Fruit fly (Drosophila melanogaster) whole organism, embryonic: ENCODE data around the gene Polr3G.

Experiments used
- Aef1 ChIP-seq: fragments of 200-800 bp; sonication (Bioruptor generic); IDR thresholded peaks from 3 replicates; pipeline ENCODE4 v1.3.6; 2022; ENCODE audit warnings: missing biosample characterization, missing genetic modification characterization
- BEAF-32 ChIP-seq: fragments of 200-800 bp; sonication (Bioruptor generic); optimal IDR thresholded peaks from 3 replicates; lab custom pipeline; 2017; ENCODE audit warnings: missing biosample characterization, missing genetic modification characterization, mild to moderate bottlenecking, moderate library complexity, missing genetic modification reagents
- CG10462 ChIP-seq: fragments of 200-800 bp; sonication (Bioruptor generic); optimal IDR thresholded peaks from 2 replicates; lab custom pipeline; 2016; ENCODE audit warnings: missing biosample characterization, missing genetic modification characterization
- CG11723 ChIP-seq: fragments of 200-800 bp; sonication (Bioruptor generic); optimal IDR thresholded peaks from 2 replicates; lab custom pipeline; 2017; ENCODE audit warnings: missing biosample characterization, mild to moderate bottlenecking, missing genetic modification characterization
- CG14050 ChIP-seq: fragments of 200-800 bp; sonication (Bioruptor generic); IDR thresholded peaks from 3 replicates; pipeline ENCODE4 v1.3.6; 2022; ENCODE audit warnings: missing biosample characterization, missing genetic modification characterization
- CG17328 ChIP-seq: fragments of 200-800 bp; sonication (Bioruptor generic); IDR thresholded peaks from 2 replicates; pipeline ENCODE4 v1.3.6; 2022; ENCODE audit warnings: missing biosample characterization, missing genetic modification characterization
- CG17359 ChIP-seq: fragments of 200-800 bp; sonication (Bioruptor generic); optimal IDR thresholded peaks from 3 replicates; lab custom pipeline; 2018; ENCODE audit warnings: missing biosample characterization, mild to moderate bottlenecking, missing genetic modification characterization, moderate library complexity
- CG18262 ChIP-seq: fragments of 200-800 bp; optimal IDR thresholded peaks from 3 replicates; lab custom pipeline; 2019; ENCODE audit warnings: missing biosample characterization, mild to moderate bottlenecking, missing genetic modification characterization, moderate library complexity
- CG2712 ChIP-seq: fragments of 200-800 bp; optimal IDR thresholded peaks from 3 replicates; lab custom pipeline; 2019; ENCODE audit warnings: missing biosample characterization, mild to moderate bottlenecking, missing genetic modification characterization, moderate library complexity
- CG31365 ChIP-seq: fragments of 200-800 bp; sonication (Bioruptor generic); optimal IDR thresholded peaks from 2 replicates; lab custom pipeline; 2018; ENCODE audit warnings: missing biosample characterization, mild to moderate bottlenecking, missing genetic modification characterization
- CG3163 ChIP-seq: fragments of 200-800 bp; sonication (Bioruptor generic); optimal IDR thresholded peaks from 3 replicates; lab custom pipeline; 2016; ENCODE audit warnings: missing biosample characterization, missing genetic modification characterization
- CG32532 ChIP-seq: fragments of 200-800 bp; sonication (Bioruptor generic); IDR thresholded peaks from 2 replicates; pipeline ENCODE4 v1.3.6; 2022; ENCODE audit warnings: missing biosample characterization, missing genetic modification characterization
- CG3995 ChIP-seq: fragments of 200-800 bp; sonication (Bioruptor generic); optimal IDR thresholded peaks from 3 replicates; lab custom pipeline; 2016; ENCODE audit warnings: missing biosample characterization, missing genetic modification characterization
- CG4730 ChIP-seq: fragments of 200-800 bp; sonication (Bioruptor generic); IDR thresholded peaks from 2 replicates; pipeline ENCODE4 v1.3.6; 2022; ENCODE audit warnings: missing biosample characterization, missing genetic modification characterization
- CG5245 ChIP-seq: fragments of 200-800 bp; sonication (Bioruptor generic); optimal IDR thresholded peaks from 3 replicates; lab custom pipeline; 2016; ENCODE audit warnings: missing biosample characterization, missing genetic modification characterization
- CG6272 ChIP-seq: fragments of 200-800 bp; sonication (Bioruptor generic); IDR thresholded peaks from 2 replicates; pipeline ENCODE4 v1.3.6; 2022; ENCODE audit warnings: missing biosample characterization, missing genetic modification characterization
- CG6813 ChIP-seq: fragments of 200-800 bp; sonication (Bioruptor generic); optimal IDR thresholded peaks from 2 replicates; lab custom pipeline; 2017; ENCODE audit warnings: missing biosample characterization, missing genetic modification characterization, mild to moderate bottlenecking, moderate library complexity, missing genetic modification reagents
- CG7963 ChIP-seq: fragments of 200-800 bp; sonication (Bioruptor generic); IDR thresholded peaks from 3 replicates; pipeline ENCODE4 v1.3.6; 2022; ENCODE audit warnings: missing biosample characterization, missing genetic modification characterization; ENCODE audit not compliant: partially characterized antibody
- CG8290 ChIP-seq, 3 experiments: fragments of 200-800 bp; sonication (Bioruptor generic); optimal IDR thresholded peaks; 2 replicates each; lab custom pipeline; 2016 to 2019; ENCODE audit warnings: missing biosample characterization in 3 of 3, missing genetic modification characterization in 3 of 3, mild to moderate bottlenecking in 2 of 3, moderate library complexity in 1 of 3
- CG8478 ChIP-seq: fragments of >200 bp; optimal IDR thresholded peaks from 2 replicates; lab custom pipeline; 2018
- CG8924 ChIP-seq: fragments of 200-800 bp; optimal IDR thresholded peaks from 3 replicates; lab custom pipeline; 2019; ENCODE audit warnings: missing biosample characterization, mild to moderate bottlenecking, missing genetic modification characterization, moderate library complexity
- CG9817 ChIP-seq: fragments of 200-800 bp; sonication (Bioruptor generic); optimal IDR thresholded peaks from 2 replicates; lab custom pipeline; 2018; ENCODE audit warnings: missing biosample characterization, mild to moderate bottlenecking, missing genetic modification characterization, moderate library complexity
- Camta ChIP-seq: fragments of 200-800 bp; sonication (Bioruptor generic); optimal IDR thresholded peaks from 2 replicates; lab custom pipeline; 2016; ENCODE audit warnings: missing biosample characterization, missing genetic modification characterization
- Deaf1 ChIP-seq: fragments of 200-800 bp; optimal IDR thresholded peaks from 3 replicates; lab custom pipeline; 2019; ENCODE audit warnings: missing biosample characterization, mild to moderate bottlenecking, missing genetic modification characterization, moderate library complexity
- Dek ChIP-seq: fragments of 200-800 bp; sonication (Bioruptor generic); optimal IDR thresholded peaks from 3 replicates; lab custom pipeline; 2019; ENCODE audit warnings: missing biosample characterization, mild to moderate bottlenecking, missing genetic modification characterization, moderate library complexity
- HHEX ChIP-seq: fragments of 200-800 bp; sonication (Bioruptor generic); optimal IDR thresholded peaks from 3 replicates; lab custom pipeline; 2017; ENCODE audit warnings: missing biosample characterization, mild to moderate bottlenecking, missing genetic modification characterization, missing genetic modification reagents
- HLH3B ChIP-seq: fragments of 200-800 bp; sonication (Bioruptor generic); IDR thresholded peaks from 2 replicates; pipeline ENCODE4 v1.3.6; 2022; ENCODE audit warnings: missing biosample characterization, missing genetic modification characterization
- Hmx ChIP-seq: fragments of 200-800 bp; sonication (Bioruptor generic); optimal IDR thresholded peaks from 2 replicates; lab custom pipeline; 2016; ENCODE audit warnings: missing biosample characterization, missing genetic modification characterization
- Max ChIP-seq: fragments of 200-800 bp; sonication (Bioruptor generic); optimal IDR thresholded peaks from 2 replicates; lab custom pipeline; 2016; ENCODE audit warnings: missing biosample characterization, mild to moderate bottlenecking, missing genetic modification characterization
- Nf-YB ChIP-seq: fragments of 200-800 bp; sonication (Bioruptor generic); optimal IDR thresholded peaks from 3 replicates; lab custom pipeline; 2019; ENCODE audit warnings: missing biosample characterization, mild to moderate bottlenecking, missing genetic modification characterization, moderate library complexity
- Rfx ChIP-seq: fragments of 200-800 bp; sonication (Bioruptor generic); IDR thresholded peaks from 2 replicates; pipeline ENCODE4 v1.3.6; 2022; ENCODE audit warnings: missing biosample characterization, missing genetic modification characterization
- Six4 ChIP-seq: fragments of 200-800 bp; sonication (Bioruptor generic); optimal IDR thresholded peaks from 2 replicates; lab custom pipeline; 2016; ENCODE audit warnings: missing biosample characterization, missing genetic modification characterization
- Sry-δ ChIP-seq: fragments of 200-800 bp; sonication (Bioruptor generic); optimal IDR thresholded peaks from 2 replicates; lab custom pipeline; 2016; ENCODE audit warnings: missing biosample characterization, missing genetic modification characterization
- ash1 ChIP-seq: fragments of 200-800 bp; sonication (Bioruptor generic); optimal IDR thresholded peaks from 2 replicates; lab custom pipeline; 2018; ENCODE audit warnings: missing biosample characterization, mild to moderate bottlenecking, missing genetic modification characterization
- da ChIP-seq: fragments of 200-800 bp; sonication (Bioruptor generic); optimal IDR thresholded peaks from 2 replicates; lab custom pipeline; 2016; ENCODE audit warnings: missing biosample characterization, missing genetic modification characterization
- eyg ChIP-seq: fragments of 200-800 bp; sonication (Bioruptor generic); optimal IDR thresholded peaks from 3 replicates; lab custom pipeline; 2016; ENCODE audit warnings: missing biosample characterization, missing genetic modification characterization
- lmd ChIP-seq: fragments of 200-800 bp; sonication (Bioruptor generic); IDR thresholded peaks from 2 replicates; pipeline ENCODE4 v1.3.6; 2022; ENCODE audit warnings: missing biosample characterization, missing genetic modification characterization
- lov ChIP-seq, 2 experiments: fragments of 200-800 bp in 1 of 2; fragments of >200 bp in 1 of 2; sonication (Bioruptor generic) in 1 of 2; IDR thresholded peaks in 1 of 2; optimal IDR thresholded peaks in 1 of 2; 2 replicates in 1 of 2; 3 replicates in 1 of 2; pipeline versions ENCODE4 v1.3.6 to Lab custom; 2017 to 2022; ENCODE audit warnings: missing biosample characterization in 1 of 2, missing genetic modification characterization in 1 of 2
- nerfin-1 ChIP-seq: fragments of 200-800 bp; sonication (Bioruptor generic); optimal IDR thresholded peaks from 3 replicates; lab custom pipeline; 2019; ENCODE audit warnings: missing biosample characterization, mild to moderate bottlenecking, missing genetic modification characterization, moderate library complexity
- nmo ChIP-seq: fragments of 200-800 bp; sonication (Bioruptor generic); optimal IDR thresholded peaks from 2 replicates; lab custom pipeline; 2018; ENCODE audit warnings: missing biosample characterization, mild to moderate bottlenecking, missing genetic modification characterization, moderate library complexity
- org-1 ChIP-seq: fragments of 200-800 bp; sonication (Bioruptor generic); optimal IDR thresholded peaks from 2 replicates; lab custom pipeline; 2017; ENCODE audit warnings: missing biosample characterization, missing genetic modification characterization
- pnt ChIP-seq: fragments of 200-800 bp; sonication (Bioruptor generic); optimal IDR thresholded peaks from 3 replicates; lab custom pipeline; 2016; ENCODE audit warnings: missing biosample characterization, missing genetic modification characterization
- sc ChIP-seq, 3 experiments: fragments of >200 bp in 2 of 3; fragments of 200-800 bp in 1 of 3; sonication (Bioruptor generic) in 1 of 3; optimal IDR thresholded peaks; 2 replicates in 2 of 3; 3 replicates in 1 of 3; lab custom pipeline; 2017; ENCODE audit warnings: mild to moderate bottlenecking in 1 of 3, missing biosample characterization in 1 of 3, missing genetic modification characterization in 1 of 3, missing genetic modification reagents in 1 of 3
- sisA ChIP-seq: fragments of 200-800 bp; sonication (Bioruptor generic); IDR thresholded peaks from 2 replicates; pipeline ENCODE4 v1.3.6; 2022; ENCODE audit warnings: missing biosample characterization, missing genetic modification characterization
- sob ChIP-seq: fragments of 200-800 bp; sonication (Bioruptor generic); IDR thresholded peaks from 2 replicates; pipeline ENCODE4 v1.3.6; 2022; ENCODE audit warnings: missing biosample characterization, missing genetic modification characterization
- toy ChIP-seq: fragments of 200-800 bp; sonication (Bioruptor generic); IDR thresholded peaks from 2 replicates; pipeline ENCODE4 v1.3.6; 2022; ENCODE audit warnings: missing biosample characterization, missing genetic modification characterization
- usp ChIP-seq: fragments of >200 bp; optimal IDR thresholded peaks from 2 replicates; lab custom pipeline; 2017; ENCODE audit warnings: missing biosample characterization, missing genetic modification characterization
- yki ChIP-seq: fragments of >200 bp; optimal IDR thresholded peaks from 3 replicates; lab custom pipeline; 2018
- zf30C ChIP-seq: fragments of 200-800 bp; sonication (Bioruptor generic); optimal IDR thresholded peaks from 3 replicates; lab custom pipeline; 2018; ENCODE audit warnings: missing biosample characterization, mild to moderate bottlenecking, missing genetic modification characterization

Gene Polr3G

DNA sequence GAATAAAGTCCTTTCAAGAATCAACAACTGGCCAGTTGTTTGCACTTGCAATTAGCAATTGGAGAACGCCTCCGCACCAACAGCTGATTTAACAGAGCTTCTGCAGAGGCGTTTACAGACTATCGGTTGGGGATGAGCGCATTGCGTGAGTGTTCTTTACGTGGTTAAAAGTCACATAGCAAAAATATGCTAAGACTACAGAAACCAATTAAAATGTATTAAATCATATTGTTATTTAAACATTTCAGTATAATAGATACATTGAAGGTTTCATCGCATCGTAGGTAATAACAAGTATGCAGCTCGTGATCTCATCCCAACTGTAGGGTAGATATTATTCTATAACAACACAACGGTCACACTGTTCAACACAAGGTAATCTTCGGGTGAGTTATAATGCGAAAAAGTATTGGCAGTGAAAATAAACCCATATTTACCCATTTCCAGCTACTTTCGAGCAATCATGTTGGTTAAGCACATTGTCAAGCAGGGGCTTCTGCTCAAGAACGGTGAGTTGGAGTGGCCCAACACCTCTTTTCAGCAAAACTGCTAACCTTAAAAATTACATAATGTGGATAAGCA is 1.7 kb downstream of the Polr3G start, which contains the start of the genes Sec3 and COX7B (continued):
- TF ChIP-seq CG10462 (GFP tag; lab: Kevin White, UChicago) (no peak), Max (GFP tag; lab: Kevin White, UChicago) (peak; percentile 76), CG8478 (lab: Kevin White, UChicago) (no peak), nerfin-1 (tag; lab: Kevin White, UChicago) (peak; percentile 55), HHEX (GFP tag; lab: Kevin White, UChicago) (peak; percentile 21), da (GFP tag; lab: Kevin White, UChicago) (no peak), Nf-YB (GFP tag; lab: Kevin White, UChicago) (peak; percentile 11), CG18262 (peak; percentile 60), CG6813 (no peak), CG32532 (GFP tag; lab: Robert Waterston, UW) (peak; percentile 71), CG3995 (GFP tag; lab: Kevin White, UChicago) (peak; percentile 95), CG14050 (GFP tag; lab: Robert Waterston, UW) (no peak), HLH3B (GFP tag; lab: Robert Waterston, UW) (peak; percentile 45; the same call in 1 of the 2 replicates), Six4 (GFP tag; lab: Kevin White, UChicago) (peak; percentile 6), Sry-δ (GFP tag; lab: Kevin White, UChicago) (peak; percentile 88), Deaf1 (tag; lab: Kevin White, UChicago) (peak; percentile 38), pnt (GFP tag; lab: Kevin White, UChicago) (peak; percentile 28), zf30C (no peak), Dek (tag; lab: Kevin White, UChicago) (peak; percentile 38), lmd (GFP tag; lab: Robert Waterston, UW) (peak; percentile 58; the same call in 1 of the 2 replicates), sob (GFP tag; lab: Robert Waterston, UW) (peak; percentile 71), CG17359 (tag; lab: Kevin White, UChicago) (peak; percentile 57), BEAF-32 (peak; percentile 97), usp (GFP tag; lab: Kevin White, UChicago) (no peak), eyg (no peak), CG8290 (GFP tag; optimal IDR thresholded peaks at IDR 0.05; lab: Kevin White, UChicago) (peak; percentile 49), CG8290 (tag; optimal IDR thresholded peaks at IDR 0.05; lab: Kevin White, UChicago) (peak; percentile 54 to 78), CG9817 (peak; percentile 81), CG17328 (GFP tag; lab: Robert Waterston, UW) (no peak), lov (optimal IDR thresholded peaks at IDR 0.05; lab: Kevin White, UChicago) (no peak), lov (GFP tag; IDR thresholded peaks at IDR 0.05; lab: Robert Waterston, UW) (no peak), CG3163 (no peak), CG11723 (peak; percentile 22), sc (optimal IDR thresholded peaks at IDR 0.05; lab: Kevin White, UChicago) (no peak), sc (GFP tag; optimal IDR thresholded peaks at IDR 0.05; lab: Kevin White, UChicago) (no peak), CG6272 (peak; percentile 70), CG2712 (peak; percentile 75), CG5245 (no peak), Hmx (peak; percentile 47), ash1 (no peak), Camta (GFP tag; lab: Kevin White, UChicago) (no peak), CG31365 (tag; lab: Kevin White, UChicago) (no peak), Rfx (GFP tag; lab: Robert Waterston, UW) (peak; percentile 70; the same call in 1 of the 2 replicates), nmo (GFP tag; lab: Kevin White, UChicago) (peak; percentile 85), org-1 (GFP tag; lab: Kevin White, UChicago) (no peak), Aef1 (peak; percentile 44; the same call in 2 of the 3 replicates), CG8924 (tag; lab: Kevin White, UChicago) (peak; percentile 69), sisA (GFP tag; lab: Robert Waterston, UW) (no peak), yki (lab: Kevin White, UChicago) (no peak), CG7963 (peak; percentile 41; the same call in 2 of the 3 replicates), toy (no peak), CG4730 (GFP tag; lab: Robert Waterston, UW) (peak; percentile 56)
